Worm (Caenorhabditis elegans) whole organism, dauer: ENCODE measurements around the gene flp-6.

Experiments
- unc-62 ChIP-seq: sonication (generic microtip); optimal IDR thresholded peaks from 2 replicates; lab custom pipeline; 2017; ENCODE audit warnings: missing biosample characterization, missing genetic modification reagents, missing genetic modification characterization

Gene flp-6

DNA sequence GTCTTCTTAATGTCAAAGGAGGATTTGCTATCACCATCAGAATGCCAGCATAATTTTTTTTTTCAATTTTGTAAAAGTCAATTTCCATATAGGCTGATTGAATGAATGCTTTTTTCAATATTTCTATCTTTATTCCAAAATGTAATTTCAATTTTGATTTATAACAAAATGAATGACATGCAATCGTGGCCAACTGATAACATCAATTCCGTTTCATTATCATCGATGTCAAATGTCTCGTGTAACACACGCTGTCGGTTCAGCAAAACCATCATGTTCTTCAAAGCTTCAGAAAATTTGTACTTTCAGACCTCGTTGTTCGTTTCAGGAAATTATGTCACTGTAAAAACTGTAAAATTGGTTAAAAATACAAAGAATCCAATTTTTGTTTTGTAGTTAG lies 35.2 kb downstream of the flp-6 start:
- TF ChIP-seq unc-62 (GFP tag; lab: Kevin White, UChicago) = no peak

DNA sequence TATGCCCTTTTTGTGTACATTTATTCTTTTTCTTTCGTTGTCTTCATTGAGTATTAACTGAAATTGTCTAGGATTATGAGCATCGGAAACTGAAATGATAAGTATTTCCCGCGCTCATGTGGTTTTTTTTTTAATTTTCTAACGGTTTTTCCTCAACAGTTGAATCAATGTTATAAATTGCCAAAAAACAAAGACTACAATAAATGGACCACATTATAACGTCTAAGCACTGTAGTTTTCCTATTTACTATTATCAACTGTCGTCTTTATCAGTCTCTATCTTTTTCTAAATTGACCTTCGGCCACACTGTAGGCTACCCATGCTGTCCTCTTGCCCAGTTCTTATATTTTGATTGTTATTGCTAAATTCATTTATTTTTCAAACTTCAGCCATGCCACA lies 36.0 kb downstream of the flp-6 start, which contains the start of gene acs-14:
acs-14 (plus strand) TSS at position 391 of the 400 bp plus-strand sequence.
- TF ChIP-seq unc-62 (GFP tag; lab: Kevin White, UChicago) = no peak

ce11 chrV:9509597-9509996 lies 37.8 kb downstream of the flp-6 start:
- no peak for TF ChIP-seq unc-62 (GFP tag; lab: Kevin White, UChicago)

ce11 chrV:9513590-9513989 lies 41.8 kb downstream of the flp-6 start, which contains the start of gene eif-2Bdelta:
Gene eif-2Bdelta, plus strand, starts transcription at chrV:9513824.
- TF ChIP-seq unc-62 (GFP tag; lab: Kevin White, UChicago) = no peak

DNA sequence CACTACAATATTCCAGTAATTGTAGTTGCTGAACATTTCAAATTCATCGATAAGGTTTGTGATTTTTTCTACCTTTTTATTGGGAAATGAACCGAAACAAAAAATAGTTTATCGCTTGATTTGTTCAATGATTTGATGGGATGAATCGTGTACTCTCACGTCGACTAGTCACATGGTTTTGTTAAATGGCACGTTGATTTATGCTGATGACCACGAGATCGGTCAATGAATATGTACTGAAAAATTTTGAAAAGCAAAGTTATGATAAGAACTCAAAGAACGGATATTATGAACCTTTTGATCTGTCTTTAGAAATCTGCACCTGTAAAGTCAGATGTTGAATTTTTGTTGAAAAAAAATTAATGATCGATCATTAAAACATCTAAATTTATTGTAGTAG lies 44.5 kb downstream of the flp-6 start:
- TF ChIP-seq unc-62 (GFP tag; lab: Kevin White, UChicago) = no peak

DNA sequence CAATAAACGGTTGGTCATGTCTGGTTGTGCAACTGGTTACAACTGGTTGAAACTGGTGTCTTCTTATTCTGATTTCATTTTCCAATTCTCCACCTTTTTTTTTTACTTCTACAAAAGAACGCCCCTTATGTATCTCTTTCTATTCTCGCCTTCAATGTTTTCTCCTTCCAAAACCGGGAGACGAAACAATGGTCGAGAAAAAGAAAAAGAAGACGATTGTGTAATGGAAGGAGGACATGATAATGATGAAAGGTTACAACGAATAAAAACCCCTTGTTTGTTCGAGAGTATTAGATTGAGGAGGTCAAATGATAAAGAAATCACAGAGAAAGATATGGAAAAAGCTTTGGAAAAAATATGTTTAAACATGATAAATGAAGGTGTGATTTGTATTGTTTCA lies 47.1 kb downstream of the flp-6 start, which contains the start of gene C50F4.8:
C50F4.8 (minus strand) TSS at position 28 of the 400 bp plus-strand sequence.
- no peak for TF ChIP-seq unc-62 (GFP tag; lab: Kevin White, UChicago)

ce11 chrV:9521697-9522096 lies 49.9 kb downstream of the flp-6 start:
- no peak for TF ChIP-seq unc-62 (GFP tag; lab: Kevin White, UChicago)
